Worm (Caenorhabditis elegans) whole organism, L4 larva: Measurements from ENCODE around the gene Y57A10B.6.

ENCODE experiments used
- F10B5.3 ChIP-seq: sonication (generic microtip); optimal IDR thresholded peaks from 2 replicates; lab custom pipeline; 2016; ENCODE audit warnings: mild to moderate bottlenecking, missing genetic modification characterization, missing compliant biosample characterization
- F44E2.7 ChIP-seq: fragments of 200-800 bp; sonication (Bioruptor generic); IDR thresholded peaks from 2 replicates; pipeline ENCODE4 v2.1.2; 2022; ENCODE audit warnings: missing genetic modification characterization, missing compliant biosample characterization
- T26A8.4 ChIP-seq: fragments of 200-800 bp; sonication (Bioruptor generic); IDR thresholded peaks from 2 replicates; pipeline ENCODE4 v1.3.6; 2022; ENCODE audit warnings: missing genetic modification characterization, missing compliant biosample characterization
- Y75B8A.6 ChIP-seq: fragments of 200-800 bp; sonication (Bioruptor generic); IDR thresholded peaks from 2 replicates; pipeline ENCODE4 v1.3.6; 2022; ENCODE audit warnings: missing genetic modification reagents, missing genetic modification characterization, missing compliant biosample characterization
- ZK337.2 ChIP-seq: fragments of 200-800 bp; sonication (Bioruptor generic); IDR thresholded peaks from 2 replicates; pipeline ENCODE4 v1.3.6; 2022; ENCODE audit warnings: missing genetic modification reagents, missing genetic modification characterization, missing compliant biosample characterization
- ZK546.5 ChIP-seq, 2 experiments: sonication (generic microtip); optimal IDR thresholded peaks; 2 replicates each; lab custom pipeline; 2017; ENCODE audit warnings: missing biosample characterization in 2 of 2, missing genetic modification characterization in 2 of 2
- aha-1 ChIP-seq: fragments of 150-350 bp; peaks from one replicate; lab custom pipeline; 2014; ENCODE audit warnings: missing biosample characterization, missing genetic modification characterization
- attf-4 ChIP-seq: sonication (generic microtip); optimal IDR thresholded peaks from 3 replicates; lab custom pipeline; 2017; ENCODE audit warnings: missing biosample characterization, missing genetic modification characterization
- ceh-32 ChIP-seq: sonication (generic microtip); optimal IDR thresholded peaks from 2 replicates; lab custom pipeline; 2016; ENCODE audit warnings: mild to moderate bottlenecking, missing genetic modification characterization, missing compliant biosample characterization; ENCODE audit not compliant: poor library complexity
- ceh-44 ChIP-seq: fragments of 200-800 bp; sonication (Bioruptor generic); IDR thresholded peaks from 2 replicates; pipeline ENCODE4 v1.3.6; 2022; ENCODE audit warnings: missing genetic modification reagents, missing genetic modification characterization, missing compliant biosample characterization
- ceh-62 ChIP-seq: sonication (generic microtip); optimal IDR thresholded peaks from 2 replicates; lab custom pipeline; 2017; ENCODE audit warnings: missing biosample characterization, missing genetic modification characterization
- daf-16 ChIP-seq, 3 experiments: sonication (generic microtip); optimal IDR thresholded peaks; 2 replicates each; lab custom pipeline; 2016 to 2017; ENCODE audit warnings: missing genetic modification characterization in 3 of 3, missing genetic modification reagents in 3 of 3, mild to moderate bottlenecking in 2 of 3, missing compliant biosample characterization in 2 of 3, missing biosample characterization in 1 of 3, moderate library complexity in 1 of 3
- daf-19 ChIP-seq: fragments of 200-800 bp; sonication (Bioruptor generic); conservative IDR thresholded peaks from 2 replicates; pipeline ENCODE4 v1.3.6; 2022; ENCODE audit warnings: missing genetic modification characterization, missing compliant biosample characterization
- dmd-8 ChIP-seq: fragments of 200-800 bp; sonication (Bioruptor generic); IDR thresholded peaks from 2 replicates; pipeline ENCODE4 v1.3.6; 2022; ENCODE audit warnings: missing genetic modification characterization, missing compliant biosample characterization
- dpl-1 ChIP-seq: fragments of 150-350 bp; optimal IDR thresholded peaks from 2 replicates; lab custom pipeline; 2014; ENCODE audit warnings: missing biosample characterization, missing genetic modification reagents, missing genetic modification characterization
- duxl-1 ChIP-seq: sonication (generic microtip); optimal IDR thresholded peaks from 2 replicates; lab custom pipeline; 2016; ENCODE audit warnings: mild to moderate bottlenecking, missing genetic modification characterization, moderate library complexity, missing compliant biosample characterization; ENCODE audit not compliant: poor library complexity
- egl-27 ChIP-seq: sonication (generic microtip); optimal IDR thresholded peaks from 3 replicates; lab custom pipeline; 2017; ENCODE audit warnings: missing biosample characterization, missing genetic modification reagents, missing genetic modification characterization
- egl-43 ChIP-seq: fragments of 200-800 bp; sonication (Bioruptor generic); IDR thresholded peaks from 2 replicates; pipeline ENCODE4 v1.3.6; 2022; ENCODE audit warnings: missing genetic modification reagents, missing genetic modification characterization, missing compliant biosample characterization
- hif-1 ChIP-seq, 2 experiments: sonication (generic microtip); optimal IDR thresholded peaks; 2 replicates each; lab custom pipeline; 2016 to 2017; ENCODE audit warnings: missing compliant biosample characterization in 2 of 2, missing genetic modification characterization in 2 of 2, missing genetic modification reagents in 2 of 2, missing genotype in 2 of 2, mild to moderate bottlenecking in 1 of 2
- hlh-30 ChIP-seq: sonication (generic microtip); optimal IDR thresholded peaks from 2 replicates; lab custom pipeline; 2017; ENCODE audit warnings: antibody characterized with exemption, mild to moderate bottlenecking, missing genetic modification characterization, missing compliant biosample characterization; ENCODE audit not compliant: insufficient read depth
- lim-7 ChIP-seq: fragments of 200-800 bp; sonication (Bioruptor generic); IDR thresholded peaks from 2 replicates; pipeline ENCODE4 v1.3.6; 2022; ENCODE audit warnings: missing genetic modification characterization, missing compliant biosample characterization
- lin-38 ChIP-seq: fragments of 200-800 bp; sonication (Bioruptor generic); IDR thresholded peaks from 2 replicates; pipeline ENCODE4 v1.3.6; 2022; ENCODE audit warnings: missing genetic modification reagents, missing genetic modification characterization, missing compliant biosample characterization
- lin-39 ChIP-seq: fragments of 150-350 bp; optimal IDR thresholded peaks from 2 replicates; lab custom pipeline; 2014; ENCODE audit warnings: missing biosample characterization, missing genetic modification reagents, missing genetic modification characterization
- lir-3 ChIP-seq: sonication (generic microtip); optimal IDR thresholded peaks from 2 replicates; lab custom pipeline; 2016; ENCODE audit warnings: mild to moderate bottlenecking, missing genetic modification characterization, missing compliant biosample characterization
- madf-9 ChIP-seq: fragments of 200-800 bp; sonication (Bioruptor generic); conservative IDR thresholded peaks from 2 replicates; pipeline ENCODE4 v1.3.6; 2022; ENCODE audit warnings: missing genetic modification reagents, missing genetic modification characterization, missing compliant biosample characterization
- mes-2 ChIP-seq: sonication (generic microtip); optimal IDR thresholded peaks from 2 replicates; lab custom pipeline; 2016; ENCODE audit warnings: missing genotype, mild to moderate bottlenecking, missing genetic modification characterization, missing compliant biosample characterization; ENCODE audit not compliant: poor library complexity, severe bottlenecking
- nhr-102 ChIP-seq: sonication (generic microtip); optimal IDR thresholded peaks from 2 replicates; lab custom pipeline; 2016; ENCODE audit warnings: mild to moderate bottlenecking, missing genetic modification characterization, moderate library complexity, missing compliant biosample characterization
- nhr-11 ChIP-seq: fragments of 150-350 bp; optimal IDR thresholded peaks from 2 replicates; lab custom pipeline; 2014; ENCODE audit warnings: missing biosample characterization, missing genetic modification characterization
- nhr-237 ChIP-seq: sonication (generic microtip); optimal IDR thresholded peaks from 2 replicates; lab custom pipeline; 2017; ENCODE audit warnings: missing biosample characterization, missing genetic modification characterization
- nhr-25 ChIP-seq: sonication (generic microtip); optimal IDR thresholded peaks from 2 replicates; lab custom pipeline; 2017; ENCODE audit warnings: missing genetic modification characterization, mild to moderate bottlenecking, missing compliant biosample characterization, antibody characterized with exemption, moderate library complexity, borderline replicate concordance; ENCODE audit not compliant: insufficient read depth
- nhr-28 ChIP-seq: fragments of 150-350 bp; optimal IDR thresholded peaks from 2 replicates; lab custom pipeline; 2014; ENCODE audit warnings: missing biosample characterization, missing genetic modification characterization
- nhr-41 ChIP-seq: fragments of 200-800 bp; sonication (Bioruptor generic); IDR thresholded peaks from 2 replicates; pipeline ENCODE4 v1.3.6; 2022; ENCODE audit warnings: missing genetic modification reagents, missing genetic modification characterization, missing compliant biosample characterization
- nhr-48 ChIP-seq: sonication (generic microtip); optimal IDR thresholded peaks from 2 replicates; lab custom pipeline; 2016; ENCODE audit warnings: mild to moderate bottlenecking, missing genetic modification characterization, missing compliant biosample characterization
- saeg-2 ChIP-seq: fragments of 200-800 bp; sonication (Bioruptor generic); IDR thresholded peaks from 2 replicates; pipeline ENCODE4 v1.3.6; 2022; ENCODE audit warnings: missing genetic modification reagents, missing genetic modification characterization, missing compliant biosample characterization
- set-16 ChIP-seq: fragments of 200-800 bp; sonication (Bioruptor generic); IDR thresholded peaks from 2 replicates; pipeline ENCODE4 v1.3.6; 2022; ENCODE audit warnings: missing genetic modification reagents, missing genetic modification characterization, missing compliant biosample characterization
- snpc-1.2 ChIP-seq: fragments of 200-800 bp; sonication (Bioruptor generic); IDR thresholded peaks from 2 replicates; pipeline ENCODE4 v1.3.6; 2022; ENCODE audit warnings: missing genetic modification reagents, missing genetic modification characterization, missing compliant biosample characterization
- snpc-4 ChIP-seq: fragments of 150-350 bp; optimal IDR thresholded peaks from 2 replicates; lab custom pipeline; 2014; ENCODE audit warnings: missing biosample characterization, missing genetic modification characterization
- spr-3 ChIP-seq: fragments of 200-800 bp; sonication (Bioruptor generic); optimal IDR thresholded peaks from 2 replicates; lab custom pipeline; 2018; ENCODE audit warnings: mild to moderate bottlenecking, missing genetic modification characterization, missing compliant biosample characterization
- tra-1 ChIP-seq: fragments of 200-800 bp; sonication (Bioruptor generic); IDR thresholded peaks from 2 replicates; pipeline ENCODE4 v1.3.6; 2022; ENCODE audit warnings: missing genetic modification reagents, missing genetic modification characterization, missing compliant biosample characterization
- zag-1 ChIP-seq: fragments of 150-350 bp; optimal IDR thresholded peaks from 2 replicates; lab custom pipeline; 2014; ENCODE audit warnings: missing biosample characterization, missing genetic modification characterization
- zfp-3 ChIP-seq: fragments of 200-800 bp; sonication (Bioruptor generic); conservative IDR thresholded peaks from 2 replicates; pipeline ENCODE4 v1.3.6; 2022; ENCODE audit warnings: missing genetic modification reagents, missing genetic modification characterization, missing compliant biosample characterization
- zip-11 ChIP-seq: fragments of 200-800 bp; sonication (Bioruptor generic); IDR thresholded peaks from 2 replicates; pipeline ENCODE4 v1.3.6; 2022; ENCODE audit warnings: missing genetic modification characterization, missing compliant biosample characterization
- zip-2 ChIP-seq: fragments of 150-350 bp; optimal IDR thresholded peaks from 2 replicates; lab custom pipeline; 2014; ENCODE audit warnings: missing biosample characterization, missing genetic modification characterization

The Y57A10B.6 gene

ce11 chrII:12389783-12390182 lies at the start of gene Y57A10B.6:
TSS of gene Y57A10B.6 (plus strand) at chrII:12390083.
- no peak for TF ChIP-seq egl-27 (tag; lab: Kevin White, UChicago)
- no peak for TF ChIP-seq madf-9 (GFP tag; lab: Robert Waterston, UW)
- TF ChIP-seq nhr-237 (tag; lab: Kevin White, UChicago): no peak
- no peak for TF ChIP-seq duxl-1
- no peak for TF ChIP-seq nhr-25 (tag; lab: Kevin White, UChicago)
- TF ChIP-seq zip-11 (GFP tag; lab: Robert Waterston, UW): no peak
- TF ChIP-seq snpc-4 (tag; lab: Kevin White, UChicago): no peak
- TF ChIP-seq zip-2 (tag; lab: Kevin White, UChicago): no peak
- no peak for TF ChIP-seq ZK337.2 (GFP tag; lab: Robert Waterston, UW)
- no peak for TF ChIP-seq zfp-3 (GFP tag; lab: Robert Waterston, UW)
- no peak for TF ChIP-seq ceh-62 (tag; lab: Kevin White, UChicago)
- no peak for TF ChIP-seq lim-7 (GFP tag; lab: Robert Waterston, UW)
- no peak for TF ChIP-seq zag-1
- TF ChIP-seq ceh-44 (GFP tag; lab: Robert Waterston, UW): no peak
- TF ChIP-seq F10B5.3 (tag; lab: Kevin White, UChicago): no peak
- no peak for TF ChIP-seq nhr-11 (tag; lab: Kevin White, UChicago)
- no peak for TF ChIP-seq ZK546.5 (tag; optimal IDR thresholded peaks at IDR 0.05; lab: Kevin White, UChicago)
- TF ChIP-seq nhr-48: no peak
- no peak for TF ChIP-seq nhr-102 (tag; lab: Kevin White, UChicago)

- TF ChIP-seq set-16: peak; percentile 97
- no peak for TF ChIP-seq lir-3 (tag; lab: Kevin White, UChicago)
- no peak for TF ChIP-seq tra-1 (GFP tag; lab: Robert Waterston, UW)
- TF ChIP-seq mes-2 (tag; lab: Kevin White, UChicago): peak; percentile 37
- no peak for TF ChIP-seq snpc-1.2 (GFP tag; lab: Robert Waterston, UW)
- no peak for TF ChIP-seq daf-16 (GFP tag; optimal IDR thresholded peaks at IDR 0.05; lab: Kevin White, UChicago)
- peak; percentile 69 for TF ChIP-seq daf-16 (tag; optimal IDR thresholded peaks at IDR 0.05; lab: Kevin White, UChicago)
- no peak for TF ChIP-seq Y75B8A.6
- TF ChIP-seq F44E2.7 (GFP tag; lab: Robert Waterston, UW): no peak
- no peak for TF ChIP-seq daf-19
- TF ChIP-seq dpl-1 (GFP tag; lab: Kevin White, UChicago): no peak
- TF ChIP-seq nhr-41: no peak
- TF ChIP-seq lin-38 (GFP tag; lab: Robert Waterston, UW): peak; percentile 45
- no peak for TF ChIP-seq lim-7 (GFP tag; lab: Robert Waterston, UW)
- no peak for TF ChIP-seq saeg-2
- TF ChIP-seq nhr-28 (tag; lab: Kevin White, UChicago): peak; percentile 11
- TF ChIP-seq dmd-8 (GFP tag; lab: Robert Waterston, UW): no peak
- TF ChIP-seq aha-1: peak; percentile 23
- no peak for TF ChIP-seq snpc-4 (tag; lab: Kevin White, UChicago)
- TF ChIP-seq lin-39: no peak
- TF ChIP-seq hlh-30: peak; percentile 17
- no peak for TF ChIP-seq attf-4 (tag; lab: Kevin White, UChicago)
- no peak for TF ChIP-seq ceh-32 (tag; lab: Kevin White, UChicago)
- TF ChIP-seq nhr-237 (tag; lab: Kevin White, UChicago): no peak
- no peak for TF ChIP-seq hif-1 (tag; optimal IDR thresholded peaks at IDR 0.05; lab: Kevin White, UChicago)
- TF ChIP-seq egl-43 (GFP tag; lab: Robert Waterston, UW): peak; percentile 54; the same call in 1 of the 2 replicates
- no peak for TF ChIP-seq T26A8.4 (GFP tag; lab: Robert Waterston, UW)
- TF ChIP-seq spr-3 (GFP tag; lab: Kevin White, UChicago): no peak
Observed at ce11 chrII:12341566-12342223, 48.2 kb upstream of the Y57A10B.6 start.
